Worm (Caenorhabditis elegans): Measurements from ENCODE around the gene plr-1.

Gene plr-1

DNA sequence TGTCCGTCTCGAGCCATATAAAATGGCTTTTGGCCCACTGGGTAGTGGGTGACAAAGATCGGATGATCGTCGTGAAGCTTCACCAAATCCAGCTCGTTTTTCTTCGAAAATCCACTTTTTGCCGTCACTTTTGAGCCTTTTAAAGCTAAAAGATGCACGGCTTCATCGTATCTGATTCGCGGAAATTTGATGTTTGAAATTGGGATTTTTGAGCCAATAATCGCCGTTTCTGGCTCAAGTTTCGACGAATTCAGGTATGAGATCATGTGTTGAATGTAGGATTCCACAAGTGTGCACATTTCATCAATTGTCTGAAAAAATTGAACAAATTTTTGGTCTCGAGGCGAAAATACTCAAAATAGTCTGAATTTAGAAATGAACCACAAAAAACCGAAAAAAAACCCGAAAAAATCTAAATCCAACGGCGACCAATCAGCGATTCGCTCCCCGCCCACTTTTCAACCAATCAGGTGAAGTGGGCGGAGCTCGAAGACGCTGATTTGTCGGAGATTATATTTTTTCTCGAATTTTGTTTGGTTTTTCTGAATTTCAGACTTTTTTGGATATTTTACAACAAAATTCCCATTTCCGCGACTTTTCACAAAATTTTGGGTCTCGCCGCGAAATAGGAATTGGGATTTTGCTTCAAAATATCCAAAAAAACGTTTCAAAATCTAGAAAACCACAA, 32.1 kb downstream of the plr-1 start:
- TF ChIP-seq unc-62 (GFP tag; optimal IDR thresholded peaks at IDR 0.05), result no peak

- no peak for TF ChIP-seq unc-62 (GFP tag; optimal IDR thresholded peaks at IDR 0.05)
Measured at ce11 chrIII:11489601-11490000, 32.9 kb downstream of the plr-1 start.

DNA sequence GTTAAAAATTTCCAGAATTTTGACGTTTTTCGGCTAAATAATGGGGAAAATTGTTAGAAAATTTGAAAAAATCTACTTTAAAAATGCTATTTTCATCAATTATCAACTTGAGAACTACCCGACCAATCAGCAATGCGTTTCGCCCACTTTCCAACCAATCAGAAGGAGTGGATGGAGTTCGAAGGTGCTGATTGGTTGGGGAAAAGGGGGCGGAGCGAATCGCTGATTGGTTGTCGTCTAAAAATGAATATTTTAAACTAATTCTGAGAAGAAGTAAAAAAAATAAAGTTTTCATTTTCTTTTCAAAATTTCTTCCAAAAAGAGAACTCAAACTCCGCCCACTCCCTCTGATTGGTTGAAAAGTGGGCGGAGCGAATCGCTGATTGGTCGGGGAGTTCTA, 33.5 kb downstream of the plr-1 start:
- TF ChIP-seq unc-62 (GFP tag; optimal IDR thresholded peaks at IDR 0.05), result no peak

ce11 chrIII:11492489-11492888, 35.8 kb downstream of the plr-1 start:
- TF ChIP-seq unc-62 (GFP tag; optimal IDR thresholded peaks at IDR 0.05), result no peak

ce11 chrIII:11496496-11496895, 39.8 kb downstream of the plr-1 start, which contains the start of gene Y66D12A.24:
TSS of gene Y66D12A.24 (plus strand) at chrIII:11496865.
- TF ChIP-seq unc-62 (GFP tag; optimal IDR thresholded peaks at IDR 0.05), result no peak

DNA sequence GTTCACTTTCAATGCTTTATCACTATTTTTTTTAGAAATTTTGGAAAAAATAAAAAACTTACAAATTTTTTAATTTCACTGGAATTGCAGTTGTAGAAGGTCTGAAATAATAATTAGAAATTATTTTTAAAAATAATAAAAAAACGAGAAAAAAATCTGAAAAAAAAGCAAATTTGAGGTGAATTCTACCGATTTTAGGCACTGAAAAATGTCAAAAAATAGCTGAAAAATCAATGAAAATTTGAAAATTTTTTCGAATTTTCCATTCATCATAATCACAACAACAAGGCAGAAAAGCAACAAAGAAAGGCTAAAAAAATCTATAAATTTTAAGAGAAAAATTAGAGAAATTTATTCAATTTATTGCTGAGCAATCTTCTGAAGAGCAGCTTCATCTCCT, 44.0 kb downstream of the plr-1 start, which contains the start of gene nars-2:
Gene nars-2, minus strand, starts transcription at position 101 of the 400 bp plus-strand sequence.
- TF ChIP-seq unc-62 (GFP tag; optimal IDR thresholded peaks at IDR 0.05), result no peak

- TF ChIP-seq unc-62 (GFP tag; optimal IDR thresholded peaks at IDR 0.05), result no peak
Measured at ce11 chrIII:11502753-11503152, 46.1 kb downstream of the plr-1 start, which contains the start of gene tin-10. TSS of gene tin-10 (minus strand) at chrIII:11502853.

DNA sequence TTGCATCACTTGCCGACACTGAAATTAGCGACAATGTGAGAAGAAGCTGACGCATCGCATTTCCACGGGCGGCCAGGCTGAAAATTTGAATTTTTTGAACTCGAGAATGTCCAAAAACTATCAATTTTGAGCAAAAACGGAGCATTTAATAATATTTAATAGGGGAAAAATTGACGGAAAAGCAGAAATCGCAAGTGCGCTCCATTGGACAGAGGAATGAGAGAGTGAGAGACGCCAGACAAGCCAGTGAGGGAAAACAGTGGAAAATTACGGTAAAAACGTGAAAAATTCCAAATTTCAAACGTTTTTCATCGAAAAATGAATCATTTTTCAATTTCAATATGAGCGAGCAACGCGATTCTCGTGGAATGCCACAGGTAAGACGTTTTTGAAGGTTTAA, 48.5 kb downstream of the plr-1 start, which contains the start of the genes Y66D12A.21 and spe-6:
Gene Y66D12A.21, minus strand, starts transcription at position 90 of the 400 bp plus-strand sequence.
Gene spe-6, plus strand, starts transcription at position 276 of the 400 bp plus-strand sequence.
- no peak for TF ChIP-seq unc-62 (GFP tag; optimal IDR thresholded peaks at IDR 0.05)

ce11 chrIII:11505621-11506020, 48.9 kb downstream of the plr-1 start:
- TF ChIP-seq unc-62 (GFP tag; optimal IDR thresholded peaks at IDR 0.05), result no peak

- no peak for TF ChIP-seq unc-62 (GFP tag; optimal IDR thresholded peaks at IDR 0.05)
Measured at ce11 chrIII:11508816-11509215, 52.1 kb downstream of the plr-1 start, which contains the start of gene Y66D12A.19. TSS of gene Y66D12A.19 (plus strand) at chrIII:11509081.

- TF ChIP-seq unc-62 (GFP tag; optimal IDR thresholded peaks at IDR 0.05), result no peak
Measured at ce11 chrIII:11510120-11510519, 53.4 kb downstream of the plr-1 start.

ce11 chrIII:11510826-11511225, 54.1 kb downstream of the plr-1 start:
- TF ChIP-seq unc-62 (GFP tag; optimal IDR thresholded peaks at IDR 0.05), result no peak
